Fruit fly (Drosophila melanogaster): ENCODE measurements around the gene Cp7Fc.
A peak's percentile ranks its signal among the peaks of the same experiment; 100 is the strongest.

Gene Cp7Fc

DNA sequence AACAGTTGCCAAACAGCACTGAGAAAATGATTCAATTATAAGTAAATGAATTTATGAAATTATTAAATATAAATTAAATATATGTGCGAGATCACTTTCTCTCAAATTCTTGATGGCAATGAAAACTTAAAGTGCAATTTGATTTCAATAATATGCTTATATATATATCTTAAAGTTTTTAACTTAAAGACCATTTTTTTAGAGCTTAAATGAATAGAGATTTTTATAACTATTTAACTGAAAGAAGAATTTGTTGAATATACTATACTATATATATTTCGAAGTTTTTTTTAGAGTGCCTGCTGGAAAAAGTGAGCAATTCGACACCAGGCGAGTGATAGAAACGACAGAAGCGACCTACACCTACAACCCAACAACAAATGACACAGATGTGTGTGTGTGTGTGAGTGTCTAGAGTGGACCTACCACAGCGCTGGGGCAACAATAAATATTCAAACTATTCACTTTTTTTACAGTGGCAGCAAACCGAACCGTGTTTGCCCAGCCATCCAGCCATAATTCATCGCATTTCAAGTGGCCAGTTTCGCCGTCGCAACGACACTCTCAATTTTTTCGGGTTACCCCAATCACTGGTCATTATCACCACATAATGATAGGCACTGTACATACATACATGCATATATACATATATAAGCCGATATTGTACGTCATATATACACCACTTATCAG is 31.9 kb upstream of the Cp7Fc start (continued):
- TF ChIP-seq CG3847 (GFP tag; IDR thresholded peaks at IDR 0.05) (0 out of 2 replicates have a peak, but pooled peaks have one; percentile 17), Atf-2 (GFP tag; optimal IDR thresholded peaks at IDR 0.05) (no peak), CG3281 (GFP tag; optimal IDR thresholded peaks at IDR 0.05) (peak; percentile 24), Gug (GFP tag; IDR thresholded peaks at IDR 0.05) (no peak), Asciz (GFP tag; optimal IDR thresholded peaks at IDR 0.05) (no peak), bbx (GFP tag; IDR thresholded peaks at IDR 0.05; ENCODE audit: partially characterized antibody) (no peak), tap (tag; optimal IDR thresholded peaks at IDR 0.05) (peak; percentile 36), CG31388 (GFP tag; optimal IDR thresholded peaks at IDR 0.05) (no peak), Ets97D (GFP tag; optimal IDR thresholded peaks at IDR 0.05) (no peak), aop (GFP tag; IDR thresholded peaks at IDR 0.05) (no peak), CG9932 (GFP tag; IDR thresholded peaks at IDR 0.05) (peak; percentile 40), CG1602 (GFP tag; optimal IDR thresholded peaks at IDR 0.05) (peak; percentile 34), Abd-B (GFP tag; optimal IDR thresholded peaks at IDR 0.05) (peak; percentile 32), CG2712 (tag; optimal IDR thresholded peaks at IDR 0.05) (peak; percentile 91), hbn (GFP tag; IDR thresholded peaks at IDR 0.05; ENCODE audit: partially characterized antibody) (no peak), CG12769 (tag; optimal IDR thresholded peaks at IDR 0.05) (peak; percentile 48), gsb-n (tag; optimal IDR thresholded peaks at IDR 0.05) (peak; percentile 71), cato (GFP tag; optimal IDR thresholded peaks at IDR 0.05; ENCODE audit: borderline replicate concordance) (no peak), az2 (GFP tag; optimal IDR thresholded peaks at IDR 0.05) (peak; percentile 35), CG14441 (GFP tag; IDR thresholded peaks at IDR 0.05) (no peak), Nf-YB (GFP tag; optimal IDR thresholded peaks at IDR 0.05) (peak; percentile 53), croc (GFP tag; conservative IDR thresholded peaks at IDR 0.05) (peak; percentile 51; the same call in 2 of the 3 replicates), zfh1 (GFP tag; IDR thresholded peaks at IDR 0.05) (no peak), sisA (GFP tag; IDR thresholded peaks at IDR 0.05) (peak; percentile 23; the same call in 1 of the 2 replicates), z (GFP tag; IDR thresholded peaks at IDR 0.05) (no peak), Awh (GFP tag; IDR thresholded peaks at IDR 0.05) (peak; percentile 31; the same call in 1 of the 2 replicates), nerfin-1 (tag; optimal IDR thresholded peaks at IDR 0.05) (peak; percentile 54), CG9437 (GFP tag; optimal IDR thresholded peaks at IDR 0.05) (peak; percentile 54), CG17612 (GFP tag; IDR thresholded peaks at IDR 0.05) (no peak), CG1233 (GFP tag; optimal IDR thresholded peaks at IDR 0.05) (peak; percentile 32), CG10431 (GFP tag; optimal IDR thresholded peaks at IDR 0.05) (no peak), CG10959 (GFP tag; IDR thresholded peaks at IDR 0.05) (peak; percentile 29; the same call in 1 of the 2 replicates), nmo (GFP tag; optimal IDR thresholded peaks at IDR 0.05) (peak; percentile 79), sc (optimal IDR thresholded peaks at IDR 0.05) (no peak), sc (GFP tag; optimal IDR thresholded peaks at IDR 0.05) (peak; percentile 17), chif (GFP tag; optimal IDR thresholded peaks at IDR 0.05) (no peak), Optix (GFP tag; IDR thresholded peaks at IDR 0.05) (no peak), phol (tag; optimal IDR thresholded peaks at IDR 0.05) (peak; percentile 85), Xrp1 (GFP tag; IDR thresholded peaks at IDR 0.05) (peak; percentile 66), Dfd (GFP tag; optimal IDR thresholded peaks at IDR 0.05) (no peak), CG12659 (GFP tag; optimal IDR thresholded peaks at IDR 0.05) (peak; percentile 46), Mes4 (GFP tag; optimal IDR thresholded peaks at IDR 0.05) (no peak), HmgZ (tag; optimal IDR thresholded peaks at IDR 0.05) (peak; percentile 33), jumu (GFP tag; optimal IDR thresholded peaks at IDR 0.05) (no peak), lola (GFP tag; optimal IDR thresholded peaks at IDR 0.05) (peak in 1 of 3 experiments; percentile 83), CG8388 (GFP tag; optimal IDR thresholded peaks at IDR 0.05) (peak; percentile 72), Deaf1 (tag; optimal IDR thresholded peaks at IDR 0.05) (peak; percentile 26), unc-4 (GFP tag; IDR thresholded peaks at IDR 0.05; ENCODE audit: partially characterized antibody) (no peak), ase (GFP tag; IDR thresholded peaks at IDR 0.05) (peak; percentile 5; the same call in 1 of the 3 replicates), emc (GFP tag; optimal IDR thresholded peaks at IDR 0.05) (no peak)
